Worm (Caenorhabditis elegans): ENCODE data around the gene pat-12.

ce11 chrIII:794000-794399, 41.8 kb upstream of the pat-12 start, which contains the start of gene rps-29:
- no peak for TF ChIP-seq ama-1 (optimal IDR thresholded peaks at IDR 0.05)
- TF ChIP-seq hmg-4 (GFP tag; optimal IDR thresholded peaks at IDR 0.05): no peak
- TF ChIP-seq tbx-37 (GFP tag; conservative IDR thresholded peaks at IDR 0.05): no peak
- no peak for TF ChIP-seq B0310.2 (tag; optimal IDR thresholded peaks at IDR 0.05)
- TF ChIP-seq ceh-36 (tag; optimal IDR thresholded peaks at IDR 0.05): no peak
- no peak for TF ChIP-seq scrt-1 (GFP tag; IDR thresholded peaks at IDR 0.05)
- TF ChIP-seq tbx-11 (GFP tag; IDR thresholded peaks at IDR 0.05): no peak
- TF ChIP-seq ets-7 (tag; optimal IDR thresholded peaks at IDR 0.05): no peak
